Fruit fly (Drosophila melanogaster): ENCODE measurements around the gene CG13965.

dm6 chr2L:19989658-19990362 lies 27.7 kb upstream of the CG13965 start:
- TF ChIP-seq cnc (optimal IDR thresholded peaks at IDR 0.05) (no peak), CG1620 (GFP tag; optimal IDR thresholded peaks at IDR 0.05) (no peak), bab1 (GFP tag; optimal IDR thresholded peaks at IDR 0.05) (no peak), pad (GFP tag; optimal IDR thresholded peaks at IDR 0.05) (no peak), CG12768 (GFP tag; optimal IDR thresholded peaks at IDR 0.05) (no peak), CG7101 (tag; optimal IDR thresholded peaks at IDR 0.05) (no peak), CG14711 (tag; optimal IDR thresholded peaks at IDR 0.05) (no peak), cic (GFP tag; optimal IDR thresholded peaks at IDR 0.05) (no peak), CG5204 (GFP tag; optimal IDR thresholded peaks at IDR 0.05) (no peak), kay (GFP tag; ENCODE audit: borderline replicate concordance) (no peak)
